Worm (Caenorhabditis elegans) whole organism, late embryonic: ENCODE data around the gene C39F7.1.

Experiments
- C08G9.2 ChIP-seq: sonication (generic microtip); optimal IDR thresholded peaks from 2 replicates; lab custom pipeline; 2016; ENCODE audit warnings: mild to moderate bottlenecking, missing genetic modification characterization, moderate library complexity, missing compliant biosample characterization
- C38D4.7 ChIP-seq: fragments of 200-800 bp; sonication (Bioruptor generic); optimal IDR thresholded peaks from 2 replicates; lab custom pipeline; 2018; ENCODE audit warnings: mild to moderate bottlenecking, missing genetic modification characterization, moderate library complexity, missing compliant biosample characterization
- K02D7.2 ChIP-seq: sonication (generic microtip); optimal IDR thresholded peaks from 2 replicates; lab custom pipeline; 2017; ENCODE audit warnings: mild to moderate bottlenecking, missing genetic modification characterization, missing compliant biosample characterization
- K09A11.1 ChIP-seq: sonication (generic microtip); optimal IDR thresholded peaks from 2 replicates; lab custom pipeline; 2017; ENCODE audit warnings: antibody characterized with exemption, mild to moderate bottlenecking, missing genetic modification characterization, missing compliant biosample characterization; ENCODE audit not compliant: insufficient read depth
- Y22D7AL.16 ChIP-seq: sonication (generic microtip); optimal IDR thresholded peaks from 2 replicates; lab custom pipeline; 2016; ENCODE audit warnings: missing genetic modification characterization, missing compliant biosample characterization
- ama-1 ChIP-seq: fragments of 150-350 bp; optimal IDR thresholded peaks from 2 replicates; lab custom pipeline; 2014
- ceh-2 ChIP-seq: sonication (generic microtip); optimal IDR thresholded peaks from 2 replicates; lab custom pipeline; 2016; ENCODE audit warnings: missing genotype, missing genetic modification characterization, missing compliant biosample characterization
- ceh-22 ChIP-seq: sonication (generic microtip); optimal IDR thresholded peaks from 2 replicates; lab custom pipeline; 2017; ENCODE audit warnings: missing biosample characterization, missing genetic modification characterization
- ceh-45 ChIP-seq: fragments of 200-800 bp; sonication (Bioruptor generic); IDR thresholded peaks from 2 replicates; pipeline ENCODE4 v1.3.6; 2022; ENCODE audit warnings: missing genetic modification reagents, missing genetic modification characterization, missing compliant biosample characterization
- ceh-6 ChIP-seq: fragments of 200-800 bp; sonication (Bioruptor generic); optimal IDR thresholded peaks from 2 replicates; lab custom pipeline; 2018; ENCODE audit warnings: mild to moderate bottlenecking, missing genetic modification characterization, missing compliant biosample characterization
- che-1 ChIP-seq: sonication (generic microtip); optimal IDR thresholded peaks from 2 replicates; lab custom pipeline; 2016; ENCODE audit warnings: mild to moderate bottlenecking, missing genetic modification characterization, missing compliant biosample characterization
- dmd-4 ChIP-seq: sonication (generic microtip); optimal IDR thresholded peaks from 2 replicates; lab custom pipeline; 2016; ENCODE audit warnings: borderline replicate concordance, missing genetic modification characterization, missing compliant biosample characterization
- elt-2 ChIP-seq: sonication (generic microtip); optimal IDR thresholded peaks from 2 replicates; lab custom pipeline; 2016; ENCODE audit warnings: missing genetic modification reagents, missing genetic modification characterization, missing compliant biosample characterization
- fax-1 ChIP-seq: sonication (generic microtip); optimal IDR thresholded peaks from 2 replicates; lab custom pipeline; 2016; ENCODE audit warnings: missing genotype, missing genetic modification characterization, missing compliant biosample characterization
- fkh-10 ChIP-seq: fragments of 150-350 bp; optimal IDR thresholded peaks from 2 replicates; lab custom pipeline; 2014; ENCODE audit warnings: missing biosample characterization, missing genetic modification reagents, missing genetic modification characterization
- hlh-15 ChIP-seq: sonication (generic microtip); optimal IDR thresholded peaks from 2 replicates; lab custom pipeline; 2016; ENCODE audit warnings: missing genetic modification characterization, missing compliant biosample characterization
- hlh-30 ChIP-seq: sonication (generic microtip); optimal IDR thresholded peaks from 2 replicates; lab custom pipeline; 2017; ENCODE audit warnings: antibody characterized with exemption, missing genetic modification characterization, missing compliant biosample characterization; ENCODE audit not compliant: insufficient read depth
- hlh-6 ChIP-seq: sonication (generic microtip); optimal IDR thresholded peaks from 2 replicates; lab custom pipeline; 2016; ENCODE audit warnings: missing genotype, missing genetic modification characterization, missing compliant biosample characterization
- hlh-8 ChIP-seq: sonication (generic microtip); optimal IDR thresholded peaks from 2 replicates; lab custom pipeline; 2016; ENCODE audit warnings: missing genotype, missing genetic modification characterization, missing compliant biosample characterization
- lim-6 ChIP-seq: sonication (generic microtip); optimal IDR thresholded peaks from 2 replicates; lab custom pipeline; 2016; ENCODE audit warnings: missing genetic modification characterization, missing compliant biosample characterization
- lin-11 ChIP-seq: fragments of 200-800 bp; sonication (Bioruptor generic); optimal IDR thresholded peaks from 2 replicates; lab custom pipeline; 2018; ENCODE audit warnings: mild to moderate bottlenecking, missing genetic modification characterization, missing compliant biosample characterization
- madf-2 ChIP-seq: sonication (generic microtip); optimal IDR thresholded peaks from 2 replicates; lab custom pipeline; 2017; ENCODE audit warnings: missing genetic modification characterization, missing compliant biosample characterization
- mec-3 ChIP-seq: sonication (generic microtip); optimal IDR thresholded peaks from 2 replicates; lab custom pipeline; 2016; ENCODE audit warnings: borderline replicate concordance, missing genetic modification characterization, missing compliant biosample characterization
- nfya-1 ChIP-seq: sonication (generic microtip); optimal IDR thresholded peaks from 2 replicates; lab custom pipeline; 2017; ENCODE audit warnings: missing genetic modification characterization, mild to moderate bottlenecking, missing compliant biosample characterization, antibody characterized with exemption, moderate library complexity
- nhr-11 ChIP-seq: fragments of 150-350 bp; optimal IDR thresholded peaks from 2 replicates; lab custom pipeline; 2014; ENCODE audit warnings: missing biosample characterization, missing genetic modification characterization
- npax-4 ChIP-seq: sonication (generic microtip); optimal IDR thresholded peaks from 2 replicates; lab custom pipeline; 2016; ENCODE audit warnings: missing genetic modification characterization, missing compliant biosample characterization
- odd-2 ChIP-seq: sonication (generic microtip); optimal IDR thresholded peaks from 2 replicates; lab custom pipeline; 2017; ENCODE audit warnings: antibody characterized with exemption, mild to moderate bottlenecking, missing genetic modification characterization, missing compliant biosample characterization
- pag-3 ChIP-seq: sonication (generic microtip); optimal IDR thresholded peaks from 2 replicates; lab custom pipeline; 2016; ENCODE audit warnings: missing compliant biosample characterization, missing genetic modification characterization, borderline replicate concordance
- pat-9 ChIP-seq: fragments of 200-800 bp; sonication (Bioruptor generic); optimal IDR thresholded peaks from 2 replicates; lab custom pipeline; 2018; ENCODE audit warnings: mild to moderate bottlenecking, missing genetic modification characterization, moderate library complexity, missing compliant biosample characterization
- pha-4 ChIP-seq: fragments of 150-350 bp; optimal IDR thresholded peaks from 2 replicates; lab custom pipeline; 2018; ENCODE audit warnings: missing biosample characterization, missing genetic modification reagents, missing genetic modification characterization
- ref-2 ChIP-seq: sonication (generic microtip); optimal IDR thresholded peaks from 2 replicates; lab custom pipeline; 2016; ENCODE audit warnings: missing genetic modification characterization, missing compliant biosample characterization
- sdc-2 ChIP-seq: sonication (generic microtip); optimal IDR thresholded peaks from 2 replicates; lab custom pipeline; 2016; ENCODE audit warnings: missing genotype, missing genetic modification characterization, missing compliant biosample characterization
- syd-9 ChIP-seq: sonication (generic microtip); optimal IDR thresholded peaks from 2 replicates; lab custom pipeline; 2016; ENCODE audit warnings: mild to moderate bottlenecking, missing genetic modification characterization, moderate library complexity, missing compliant biosample characterization
- tbx-2 ChIP-seq: sonication (generic microtip); optimal IDR thresholded peaks from 2 replicates; lab custom pipeline; 2016; ENCODE audit warnings: missing genetic modification characterization, missing compliant biosample characterization
- tbx-7 ChIP-seq: sonication (generic microtip); optimal IDR thresholded peaks from 2 replicates; lab custom pipeline; 2016; ENCODE audit warnings: missing genotype, missing genetic modification characterization, missing compliant biosample characterization
- ttx-3 ChIP-seq: sonication (generic microtip); optimal IDR thresholded peaks from 2 replicates; lab custom pipeline; 2016; ENCODE audit warnings: missing genetic modification reagents, missing genetic modification characterization, missing compliant biosample characterization
- unc-3 ChIP-seq, 2 experiments: fragments of 200-800 bp in 1 of 2; sonication (Bioruptor generic) in 1 of 2; sonication (generic microtip) in 1 of 2; conservative IDR thresholded peaks in 1 of 2; optimal IDR thresholded peaks in 1 of 2; 2 replicates each; pipeline versions ENCODE4 v1.3.6 to Lab custom; 2016 to 2022; ENCODE audit warnings: missing compliant biosample characterization in 2 of 2, missing genetic modification characterization in 2 of 2, missing genetic modification reagents in 1 of 2
- unc-55 ChIP-seq: sonication (generic microtip); optimal IDR thresholded peaks from 2 replicates; lab custom pipeline; 2017; ENCODE audit warnings: missing biosample characterization, missing genetic modification reagents, missing genetic modification characterization
- zip-5 ChIP-seq: sonication (generic microtip); optimal IDR thresholded peaks from 2 replicates; lab custom pipeline; 2016; ENCODE audit warnings: missing genetic modification characterization, missing compliant biosample characterization

Gene C39F7.1

ce11 chrV:1277926-1278325 lies 17.8 kb downstream of the C39F7.1 start:
- no peak for TF ChIP-seq C38D4.7
- no peak for TF ChIP-seq madf-2
- TF ChIP-seq ttx-3 (tag; lab: Kevin White, UChicago), result no peak
- no peak for TF ChIP-seq ceh-45 (GFP tag; lab: Robert Waterston, UW)
- no peak for TF ChIP-seq nfya-1 (tag; lab: Kevin White, UChicago)
- no peak for TF ChIP-seq unc-55
- TF ChIP-seq K09A11.1, result no peak
- TF ChIP-seq pha-4 (tag; lab: Kevin White, UChicago), result no peak
- TF ChIP-seq pag-3 (tag; lab: Kevin White, UChicago), result no peak
- no peak for TF ChIP-seq fax-1
- no peak for TF ChIP-seq che-1 (tag; lab: Kevin White, UChicago)
- no peak for TF ChIP-seq lin-11 (tag; lab: Kevin White, UChicago)
- no peak for TF ChIP-seq zip-5 (tag; lab: Kevin White, UChicago)
- TF ChIP-seq ama-1 (lab: Kevin White, UChicago), result no peak
- TF ChIP-seq Y22D7AL.16 (tag; lab: Kevin White, UChicago), result no peak
- no peak for TF ChIP-seq nhr-11
- no peak for TF ChIP-seq hlh-15 (tag; lab: Kevin White, UChicago)

- TF ChIP-seq ttx-3 (tag; lab: Kevin White, UChicago) (no peak), fkh-10 (GFP tag; lab: Kevin White, UChicago) (no peak), fax-1 (no peak), odd-2 (tag; lab: Kevin White, UChicago) (no peak), tbx-2 (tag; lab: Kevin White, UChicago) (no peak), lim-6 (tag; lab: Kevin White, UChicago) (no peak), mec-3 (no peak), nhr-11 (no peak), K09A11.1 (no peak), elt-2 (no peak), dmd-4 (no peak), ref-2 (tag; lab: Kevin White, UChicago) (no peak), ceh-2 (no peak), npax-4 (tag; lab: Kevin White, UChicago) (no peak), pha-4 (tag; lab: Kevin White, UChicago) (no peak), ceh-45 (GFP tag; lab: Robert Waterston, UW) (no peak), syd-9 (tag; lab: Kevin White, UChicago) (no peak), che-1 (tag; lab: Kevin White, UChicago) (no peak), ceh-6 (GFP tag; lab: Kevin White, UChicago) (no peak), tbx-7 (tag; lab: Kevin White, UChicago) (no peak)
Observed at ce11 chrV:1278529-1278928, 18.4 kb downstream of the C39F7.1 start.

- TF ChIP-seq hlh-8 (tag; lab: Kevin White, UChicago) (no peak), sdc-2 (tag; lab: Kevin White, UChicago) (no peak), Y22D7AL.16 (tag; lab: Kevin White, UChicago) (no peak), hlh-15 (tag; lab: Kevin White, UChicago) (no peak)
- TF ChIP-seq, all 69 proteins: peak for 0
Observed at ce11 chrV:1285657-1286123, 25.5 kb downstream of the C39F7.1 start, which contains the start of gene tank-1. Gene tank-1 (minus strand): TSS chrV:1285707.

- no peak for TF ChIP-seq ceh-22 (tag; lab: Kevin White, UChicago)
- TF ChIP-seq ceh-6 (GFP tag; lab: Kevin White, UChicago), result no peak
- TF ChIP-seq hlh-30 (tag; lab: Kevin White, UChicago), result no peak
- no peak for TF ChIP-seq C08G9.2 (tag; lab: Kevin White, UChicago)
- no peak for TF ChIP-seq unc-3 (GFP tag; conservative IDR thresholded peaks at IDR 0.05; lab: Robert Waterston, UW)
- TF ChIP-seq unc-3 (tag; optimal IDR thresholded peaks at IDR 0.05; lab: Kevin White, UChicago), result no peak
- TF ChIP-seq K02D7.2, result no peak
- no peak for TF ChIP-seq pat-9
- no peak for TF ChIP-seq fkh-10 (GFP tag; lab: Kevin White, UChicago)
- no peak for TF ChIP-seq che-1 (tag; lab: Kevin White, UChicago)
- TF ChIP-seq ama-1 (lab: Kevin White, UChicago), result no peak
- no peak for TF ChIP-seq tbx-7 (tag; lab: Kevin White, UChicago)
- no peak for TF ChIP-seq hlh-6 (tag; lab: Kevin White, UChicago)
- TF ChIP-seq nhr-11, result no peak
Observed at ce11 chrV:1287276-1287675, 27.1 kb downstream of the C39F7.1 start.
